Fruit fly (Drosophila melanogaster): ENCODE data around the gene CG13010.

CG13010 gene

DNA sequence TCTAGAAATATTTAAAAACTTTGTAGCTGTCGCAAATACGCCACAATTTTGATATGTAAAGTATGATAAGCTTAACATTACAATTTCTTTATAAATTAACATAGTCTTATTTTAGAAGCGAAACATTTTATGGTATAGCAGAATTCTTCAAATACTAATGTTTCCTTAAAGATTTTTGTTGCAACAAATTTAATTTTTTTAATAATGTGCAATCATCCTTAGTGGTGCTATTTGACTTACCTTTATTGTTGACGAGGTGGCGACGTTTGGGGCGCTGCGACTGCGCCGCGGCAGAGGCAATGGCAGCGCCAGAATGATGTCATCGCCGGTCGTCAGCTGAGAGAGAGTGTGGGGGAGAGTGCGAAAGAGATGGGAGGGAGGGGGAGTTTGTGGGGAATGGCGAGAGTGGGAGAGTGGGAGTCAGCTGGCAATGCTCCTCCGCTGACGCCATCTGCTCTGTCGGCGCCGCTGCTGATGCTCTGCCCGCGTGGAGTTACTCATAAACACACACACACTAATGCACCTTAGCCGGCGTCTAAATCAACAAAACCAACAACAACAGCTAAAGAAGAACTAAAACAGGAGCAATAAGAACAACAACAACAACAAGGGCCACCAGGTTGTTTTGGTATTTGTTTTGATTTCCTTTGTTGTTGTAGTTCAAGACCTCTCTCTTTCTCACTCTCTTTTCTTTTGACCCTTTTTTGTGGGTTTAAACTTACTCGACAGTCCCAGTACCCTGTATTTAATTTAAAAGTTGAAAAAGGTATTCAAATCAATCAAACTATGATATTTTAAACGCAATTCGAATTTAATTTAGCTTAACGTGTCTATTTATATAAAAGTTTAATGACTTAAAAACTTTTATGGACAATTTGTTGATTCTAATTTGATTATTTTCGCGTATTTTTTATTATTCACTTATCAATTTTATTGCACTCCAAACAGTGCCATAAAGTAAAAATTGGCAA, 44.7 kb upstream of the CG13010 start (continued):
- TF ChIP-seq Sox100B (GFP tag; optimal IDR thresholded peaks at IDR 0.05) (peak; percentile 65), CG2889 (GFP tag; IDR thresholded peaks at IDR 0.05) (no peak), Dek (tag; optimal IDR thresholded peaks at IDR 0.05) (peak; percentile 76), gcm2 (GFP tag; optimal IDR thresholded peaks at IDR 0.05) (peak; percentile 10), cad (GFP tag; optimal IDR thresholded peaks at IDR 0.05) (no peak), dan (GFP tag; IDR thresholded peaks at IDR 0.05) (no peak), Sox102F (GFP tag; optimal IDR thresholded peaks at IDR 0.05) (peak; percentile 86), Tbp (GFP tag; optimal IDR thresholded peaks at IDR 0.05) (no peak), cas (GFP tag; IDR thresholded peaks at IDR 0.05) (no peak)

DNA sequence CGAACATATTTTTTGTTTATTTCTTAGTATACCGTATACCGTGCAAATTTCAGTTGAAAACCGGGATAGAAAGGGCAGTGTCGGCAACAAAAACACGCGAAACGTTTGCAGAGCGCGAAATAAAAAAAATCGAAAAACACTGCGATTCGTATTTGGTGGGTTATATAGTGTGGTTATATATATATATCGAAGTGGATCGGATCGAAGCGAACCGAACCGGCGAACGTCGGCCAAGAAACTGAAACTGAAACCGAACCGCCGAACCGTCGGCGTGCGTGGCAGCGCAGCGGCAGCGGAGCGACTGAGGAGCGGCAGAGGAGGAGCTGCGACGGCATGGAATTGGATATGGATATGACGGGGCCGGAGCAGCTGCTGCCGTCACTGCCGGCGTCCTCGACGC, 42.4 kb upstream of the CG13010 start, which contains the start of the genes CG32572 and CG34325:
Gene CG32572 (plus strand): TSS at position 16 of the 400 bp plus-strand sequence.
Gene CG34325 (minus strand): TSS at position 244 of the 400 bp plus-strand sequence.
- TF ChIP-seq CG16779 (GFP tag; IDR thresholded peaks at IDR 0.05): 0 out of 2 replicates have a peak, but pooled peaks have one; percentile 8
- TF ChIP-seq Deaf1 (tag; optimal IDR thresholded peaks at IDR 0.05): peak; percentile 73
- peak; percentile 91 for TF ChIP-seq Adf1 (GFP tag; IDR thresholded peaks at IDR 0.05)
- TF ChIP-seq CG7786 (GFP tag; optimal IDR thresholded peaks at IDR 0.05): no peak
- TF ChIP-seq Med (GFP tag): peak; percentile 11
- TF ChIP-seq ci (GFP tag; IDR thresholded peaks at IDR 0.05): 0 out of 3 replicates have a peak, but pooled peaks have one; percentile 16
- TF ChIP-seq Jarid2 (GFP tag; optimal IDR thresholded peaks at IDR 0.05): no peak
- peak; percentile 2 for TF ChIP-seq CG13894 (tag; optimal IDR thresholded peaks at IDR 0.05)
- TF ChIP-seq CG14050 (GFP tag; IDR thresholded peaks at IDR 0.05): peak; percentile 54; the same call in 1 of the 3 replicates
- no peak for TF ChIP-seq CG1603 (tag; optimal IDR thresholded peaks at IDR 0.05)
- peak; percentile 17 for TF ChIP-seq sens (GFP tag)

DNA sequence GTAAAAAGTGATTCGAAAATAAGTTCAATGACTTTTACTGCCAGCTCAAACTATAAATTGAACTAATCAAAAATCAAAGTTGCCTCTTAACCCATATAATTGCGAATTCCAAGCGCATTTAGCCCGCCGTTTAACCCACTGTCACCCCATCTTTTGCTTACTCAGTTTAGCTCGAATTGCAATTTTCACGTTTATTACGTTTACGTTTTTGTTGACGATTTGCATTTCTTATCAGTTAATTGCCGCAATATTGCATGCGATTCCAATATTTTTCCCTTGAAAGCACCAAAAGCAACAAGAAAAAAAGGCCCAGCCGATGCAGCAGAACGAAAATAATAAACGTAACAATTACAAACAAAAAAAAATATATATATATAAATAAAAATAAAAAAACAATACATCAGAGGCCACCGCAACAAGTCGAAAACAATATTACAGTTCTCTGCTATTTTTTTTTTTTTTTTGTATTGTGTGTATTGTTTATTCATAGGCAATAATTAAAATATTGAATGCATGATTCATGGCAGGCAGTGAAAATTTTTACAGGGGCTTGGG, 39.5 kb upstream of the CG13010 start:
- TF ChIP-seq Ets65A (GFP tag) (no peak), lbe (GFP tag; optimal IDR thresholded peaks at IDR 0.05) (peak; percentile 6)

DNA sequence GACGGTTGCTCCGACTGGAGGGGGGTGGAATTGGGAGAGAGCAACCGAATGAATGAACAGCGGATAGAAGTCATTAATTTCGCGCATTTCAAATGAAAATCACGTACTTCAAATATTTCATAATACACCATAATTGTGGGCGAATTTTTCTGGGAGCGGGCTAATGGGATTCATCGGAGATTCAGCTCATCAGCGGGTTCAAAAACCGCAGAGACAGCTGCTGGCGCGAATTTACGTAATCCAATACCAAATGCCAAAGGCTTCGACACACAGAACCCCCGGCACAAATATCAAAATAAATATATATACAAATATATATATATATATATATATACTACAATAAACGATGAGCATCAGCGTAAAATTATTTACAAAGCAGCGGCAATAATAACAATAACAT, 37.9 kb upstream of the CG13010 start:
- TF ChIP-seq CG43689 (GFP tag; IDR thresholded peaks at IDR 0.05) (no peak), CG18262 (tag; optimal IDR thresholded peaks at IDR 0.05) (no peak), CG15479 (GFP tag; optimal IDR thresholded peaks at IDR 0.05) (no peak), sc (optimal IDR thresholded peaks at IDR 0.05) (no peak), sc (GFP tag; optimal IDR thresholded peaks at IDR 0.05) (no peak), CG18476 (GFP tag; optimal IDR thresholded peaks at IDR 0.05) (no peak), ftz-f1 (GFP tag; optimal IDR thresholded peaks at IDR 0.05) (no peak), lov (optimal IDR thresholded peaks at IDR 0.05) (no peak), lov (GFP tag; IDR thresholded peaks at IDR 0.05) (no peak), CG8290 (GFP tag; optimal IDR thresholded peaks at IDR 0.05) (no peak), CG8290 (tag; optimal IDR thresholded peaks at IDR 0.05) (no peak), CG33557 (GFP tag; optimal IDR thresholded peaks at IDR 0.05) (no peak)

All from whole organism, embryonic.